Fruit fly (Drosophila melanogaster): ENCODE data around the gene CG6321.
A peak's percentile ranks its signal among the peaks of the same experiment; 100 is the strongest.

CG6321 gene

DNA sequence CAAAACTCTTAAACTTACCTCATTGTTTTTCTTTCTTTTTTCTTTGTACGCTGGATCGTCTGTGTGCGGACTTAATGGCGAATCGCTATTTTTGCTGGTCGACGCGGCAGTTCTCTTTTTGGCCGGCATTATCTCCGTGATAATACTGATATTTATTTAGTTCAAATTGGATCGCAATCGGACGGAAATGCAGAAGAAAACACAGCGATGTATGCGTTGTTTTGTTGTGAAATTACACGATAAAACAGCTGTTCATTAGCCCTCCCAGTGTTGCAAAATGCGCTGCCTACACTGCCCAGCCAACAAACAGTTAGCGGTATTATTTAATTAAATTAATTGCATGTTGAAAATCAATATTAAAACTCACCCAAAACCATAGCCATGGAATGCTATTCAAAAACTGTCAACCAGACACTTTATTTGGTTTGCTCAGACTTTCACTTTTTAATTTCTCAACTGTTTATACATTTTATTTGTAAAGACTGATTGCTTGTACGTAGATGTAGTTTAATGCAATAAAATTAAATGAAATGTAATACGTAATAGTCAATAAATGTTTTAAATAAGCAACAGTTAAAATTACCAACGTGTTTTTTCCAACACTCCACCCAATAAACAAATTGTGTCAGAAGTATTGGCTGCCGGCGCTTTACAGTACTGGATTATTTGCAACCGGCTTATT lies 37.1 kb upstream of the CG6321 start, which contains the start of the genes Irbp18 and APP-BP1 (continued):
- TF ChIP-seq CG12071 (GFP tag; optimal IDR thresholded peaks at IDR 0.05) (peak; percentile 83), CG11456 (GFP tag; IDR thresholded peaks at IDR 0.05) (peak; percentile 87), CG6854 (GFP tag; optimal IDR thresholded peaks at IDR 0.05) (peak; percentile 87), Dek (tag; optimal IDR thresholded peaks at IDR 0.05) (peak; percentile 92), CG5245 (GFP tag; optimal IDR thresholded peaks at IDR 0.05) (peak; percentile 87), zen (tag; optimal IDR thresholded peaks at IDR 0.05) (peak; percentile 85), Nf-YC (tag; optimal IDR thresholded peaks at IDR 0.05) (peak; percentile 82), CG10462 (GFP tag; optimal IDR thresholded peaks at IDR 0.05) (peak; percentile 87), CG6272 (GFP tag; IDR thresholded peaks at IDR 0.05) (peak; percentile 92), CG17612 (GFP tag; IDR thresholded peaks at IDR 0.05) (peak; percentile 72), Ssrp (tag; optimal IDR thresholded peaks at IDR 0.05) (peak; percentile 90), CG18262 (tag; optimal IDR thresholded peaks at IDR 0.05) (peak; percentile 93), PHDP (tag; optimal IDR thresholded peaks at IDR 0.05) (peak; percentile 92), NfI (GFP tag; optimal IDR thresholded peaks at IDR 0.05) (peak; percentile 95), hb (GFP tag; IDR thresholded peaks at IDR 0.05; ENCODE audit: partially characterized antibody) (no peak), CG17361 (GFP tag; IDR thresholded peaks at IDR 0.05) (peak; percentile 97), seq (GFP tag; IDR thresholded peaks at IDR 0.05) (peak; percentile 87), BtbVII (GFP tag; optimal IDR thresholded peaks at IDR 0.05) (peak; percentile 91), pita (GFP tag; optimal IDR thresholded peaks at IDR 0.05) (no peak), CG2199 (GFP tag; IDR thresholded peaks at IDR 0.05) (0 out of 3 replicates have a peak, but pooled peaks have one; percentile 43), pfk (GFP tag; optimal IDR thresholded peaks at IDR 0.05) (peak; percentile 17), CG10654 (GFP tag; optimal IDR thresholded peaks at IDR 0.05) (peak; percentile 93), salm (tag; optimal IDR thresholded peaks at IDR 0.05) (peak; percentile 78), CG31224 (GFP tag; IDR thresholded peaks at IDR 0.05) (peak; percentile 81), mirr (GFP tag; optimal IDR thresholded peaks at IDR 0.05) (peak; percentile 80), luna (GFP tag; optimal IDR thresholded peaks at IDR 0.05) (peak; percentile 91), CG3281 (GFP tag; optimal IDR thresholded peaks at IDR 0.05) (peak; percentile 95), HLH4C (GFP tag; IDR thresholded peaks at IDR 0.05; ENCODE audit: partially characterized antibody) (no peak), sim (GFP tag; IDR thresholded peaks at IDR 0.05) (peak; percentile 68; the same call in 1 of the 2 replicates), hth (optimal IDR thresholded peaks at IDR 0.05) (no peak), ttk (GFP tag; IDR thresholded peaks at IDR 0.05) (peak; percentile 75), Dll (GFP tag; IDR thresholded peaks at IDR 0.05; ENCODE audit: partially characterized antibody) (no peak), CG10267 (tag; optimal IDR thresholded peaks at IDR 0.05) (peak; percentile 98), CG14014 (GFP tag; IDR thresholded peaks at IDR 0.05) (peak; percentile 83), Kr (GFP tag; optimal IDR thresholded peaks at IDR 0.05) (no peak), Ets65A (GFP tag) (peak; percentile 99), CG4404 (GFP tag; IDR thresholded peaks at IDR 0.05) (peak; percentile 73), D (optimal IDR thresholded peaks at IDR 0.05) (no peak), D (GFP tag; optimal IDR thresholded peaks at IDR 0.05) (peak; percentile 92), CG9609 (GFP tag; optimal IDR thresholded peaks at IDR 0.05) (peak; percentile 94), Bgb (GFP tag; IDR thresholded peaks at IDR 0.05; ENCODE audit: partially characterized antibody) (0 out of 2 replicates have a peak, but pooled peaks have one; percentile 11), Camta (GFP tag; optimal IDR thresholded peaks at IDR 0.05) (peak; percentile 94), mam (GFP tag; optimal IDR thresholded peaks at IDR 0.05) (peak; percentile 96), sug (tag; optimal IDR thresholded peaks at IDR 0.05) (peak; percentile 89), H2.0 (GFP tag; IDR thresholded peaks at IDR 0.05) (peak; percentile 76), GATAe (GFP tag; conservative IDR thresholded peaks at IDR 0.05) (no peak; the same call in 1 of the 2 replicates), CG34422 (GFP tag; IDR thresholded peaks at IDR 0.05) (peak; percentile 87), dpn (GFP tag; optimal IDR thresholded peaks at IDR 0.05) (peak; percentile 93 to 95), CG7928 (GFP tag; optimal IDR thresholded peaks at IDR 0.05) (peak; percentile 69), CG17829 (tag; optimal IDR thresholded peaks at IDR 0.05) (peak; percentile 91)

Data from whole organism, embryonic.